Fruit fly (Drosophila melanogaster): ENCODE data around the gene CG14650.
A peak's percentile ranks its signal among the peaks of the same experiment; 100 is the strongest.

DNA sequence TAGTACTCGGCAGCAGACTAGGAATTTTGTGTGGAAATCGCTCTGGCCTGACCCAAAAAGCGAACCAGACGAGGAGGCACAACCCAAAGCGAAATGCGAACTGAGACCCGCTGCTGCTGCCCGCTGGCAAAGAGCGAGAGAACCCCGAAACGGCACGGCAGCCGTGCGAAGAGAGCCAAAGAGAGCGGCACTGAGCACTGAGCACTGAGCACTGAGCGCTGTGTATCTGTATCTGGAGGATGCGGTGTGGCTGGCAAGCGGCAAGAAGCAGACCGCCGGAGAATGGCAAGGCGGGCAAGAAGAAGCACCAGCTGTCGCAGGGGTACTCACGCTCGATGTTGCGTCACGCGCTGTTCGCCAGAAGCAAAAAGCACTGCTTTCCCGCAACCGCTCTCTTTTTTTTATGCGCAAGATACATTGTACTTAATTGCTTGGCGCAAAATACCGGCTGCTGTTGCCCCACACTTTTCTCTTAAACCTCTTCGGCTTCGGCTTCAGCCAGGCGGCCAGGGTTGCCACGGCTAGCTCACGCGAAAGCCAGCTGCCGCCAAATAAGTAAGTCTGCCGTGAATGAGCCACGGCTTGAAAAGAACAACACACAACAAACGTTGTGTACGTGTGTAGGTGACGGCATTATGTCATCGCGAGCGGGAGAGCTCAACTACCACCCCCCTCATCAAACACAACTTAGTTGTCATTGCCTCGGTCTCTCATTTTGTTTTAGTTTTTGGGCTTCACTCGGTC is 16.2 kb downstream of the CG14650 start:
- TF ChIP-seq CG14711 (tag; optimal IDR thresholded peaks at IDR 0.05) (peak; percentile 93), toe (GFP tag; optimal IDR thresholded peaks at IDR 0.05) (no peak), kay (GFP tag; ENCODE audit: borderline replicate concordance) (no peak), CG1620 (GFP tag; optimal IDR thresholded peaks at IDR 0.05) (no peak), CG33017 (tag; optimal IDR thresholded peaks at IDR 0.05) (no peak), cic (GFP tag; optimal IDR thresholded peaks at IDR 0.05) (no peak), CG7101 (tag; optimal IDR thresholded peaks at IDR 0.05) (no peak), CG12768 (GFP tag; optimal IDR thresholded peaks at IDR 0.05) (peak; percentile 19), cnc (optimal IDR thresholded peaks at IDR 0.05) (no peak), tj (GFP tag; optimal IDR thresholded peaks at IDR 0.05) (peak; percentile 29), Clk (GFP tag; optimal IDR thresholded peaks at IDR 0.05) (peak; percentile 33), bab1 (GFP tag; optimal IDR thresholded peaks at IDR 0.05) (peak; percentile 4), Crg-1 (GFP tag; optimal IDR thresholded peaks at IDR 0.05) (peak; percentile 17)
